Worm (Caenorhabditis elegans) whole organism, young adult: ENCODE results near the gene rab-19.

Experiments
- ceh-27 ChIP-seq: fragments of 200-800 bp; sonication (Bioruptor generic); optimal IDR thresholded peaks from 2 replicates; lab custom pipeline; 2018; ENCODE audit warnings: mild to moderate bottlenecking, missing genetic modification characterization, moderate library complexity, missing compliant biosample characterization
- dpff-1 ChIP-seq: sonication (generic microtip); optimal IDR thresholded peaks from 2 replicates; lab custom pipeline; 2017; ENCODE audit warnings: mild to moderate bottlenecking, missing genetic modification characterization, missing compliant biosample characterization
- dpl-1 ChIP-seq: fragments of 150-350 bp; optimal IDR thresholded peaks from 2 replicates; lab custom pipeline; 2014; ENCODE audit warnings: missing biosample characterization, missing genetic modification reagents, missing genetic modification characterization
- ets-4 ChIP-seq: fragments of 200-800 bp; sonication (Bioruptor generic); optimal IDR thresholded peaks from 2 replicates; lab custom pipeline; 2018; ENCODE audit warnings: mild to moderate bottlenecking, missing genetic modification characterization, missing compliant biosample characterization
- hlh-12 ChIP-seq: sonication (generic microtip); optimal IDR thresholded peaks from 2 replicates; lab custom pipeline; 2016; ENCODE audit warnings: missing genetic modification characterization, missing compliant biosample characterization
- hlh-26 ChIP-seq: fragments of 200-800 bp; sonication (Bioruptor generic); conservative IDR thresholded peaks from 2 replicates; pipeline ENCODE4 v1.3.6; 2022; ENCODE audit warnings: missing genetic modification reagents, missing genetic modification characterization, missing compliant biosample characterization
- hmg-20 ChIP-seq: fragments of 200-800 bp; sonication (Bioruptor generic); IDR thresholded peaks from 2 replicates; pipeline ENCODE4 v1.3.6; 2022; ENCODE audit warnings: missing genetic modification reagents, missing genetic modification characterization, missing compliant biosample characterization
- lin-40 ChIP-seq: sonication (generic microtip); optimal IDR thresholded peaks from 2 replicates; lab custom pipeline; 2016; ENCODE audit warnings: missing genetic modification characterization, mild to moderate bottlenecking, missing compliant biosample characterization, missing genotype, missing genetic modification reagents
- madf-8 ChIP-seq: fragments of 200-800 bp; sonication (Bioruptor generic); conservative IDR thresholded peaks from 2 replicates; pipeline ENCODE4 v1.3.6; 2022; ENCODE audit warnings: missing genetic modification reagents, missing genetic modification characterization, missing compliant biosample characterization
- mxl-1 ChIP-seq: sonication (generic microtip); optimal IDR thresholded peaks from 2 replicates; lab custom pipeline; 2016; ENCODE audit warnings: missing genetic modification characterization, missing compliant biosample characterization
- nhr-179 ChIP-seq: sonication (generic microtip); optimal IDR thresholded peaks from 2 replicates; lab custom pipeline; 2016; ENCODE audit warnings: mild to moderate bottlenecking, missing genetic modification characterization, missing compliant biosample characterization
- xnd-1 ChIP-seq: sonication (generic microtip); optimal IDR thresholded peaks from 2 replicates; lab custom pipeline; 2016; ENCODE audit warnings: missing genotype, missing genetic modification reagents, missing genetic modification characterization, missing compliant biosample characterization
- ztf-22 ChIP-seq: fragments of 200-800 bp; sonication (Bioruptor generic); optimal IDR thresholded peaks from 2 replicates; lab custom pipeline; 2018; ENCODE audit warnings: mild to moderate bottlenecking, missing genetic modification characterization, moderate library complexity, missing compliant biosample characterization

ce11 chrIV:13386043-13386442 lies 1.9 kb upstream of the rab-19 start, which contains the start of the genes Y62E10A.20, Y62E10A.23 and mdt-9:
- TF ChIP-seq dpff-1 (tag; lab: Kevin White, UChicago), result no peak
- no peak for TF ChIP-seq ets-4
- TF ChIP-seq mxl-1 (tag; lab: Kevin White, UChicago), result no peak
- peak; percentile 49 for TF ChIP-seq dpl-1 (GFP tag; lab: Kevin White, UChicago)
- TF ChIP-seq hmg-20 (GFP tag; lab: Robert Waterston, UW), result no peak
- no peak for TF ChIP-seq hlh-26 (GFP tag; lab: Robert Waterston, UW)
- no peak for TF ChIP-seq hlh-12 (tag; lab: Kevin White, UChicago)
- TF ChIP-seq ztf-22 (GFP tag; lab: Kevin White, UChicago), result no peak
- TF ChIP-seq nhr-179 (tag; lab: Kevin White, UChicago), result no peak
- TF ChIP-seq xnd-1 (tag; lab: Kevin White, UChicago), result no peak
- TF ChIP-seq madf-8 (GFP tag; lab: Robert Waterston, UW), result no peak
- TF ChIP-seq lin-40 (tag; lab: Kevin White, UChicago), result peak; percentile 47
- TF ChIP-seq ceh-27 (GFP tag; lab: Kevin White, UChicago), result peak; percentile 25
